Fruit fly (Drosophila melanogaster): ENCODE data around the gene CG33169.

CG33169 gene

dm6 chr3L:22863367-22864078 is at the start of gene CG33169:
Gene CG33169 (plus strand): TSS chr3L:22863864.
- no peak for TF ChIP-seq noc (tag; optimal IDR thresholded peaks at IDR 0.05)

DNA sequence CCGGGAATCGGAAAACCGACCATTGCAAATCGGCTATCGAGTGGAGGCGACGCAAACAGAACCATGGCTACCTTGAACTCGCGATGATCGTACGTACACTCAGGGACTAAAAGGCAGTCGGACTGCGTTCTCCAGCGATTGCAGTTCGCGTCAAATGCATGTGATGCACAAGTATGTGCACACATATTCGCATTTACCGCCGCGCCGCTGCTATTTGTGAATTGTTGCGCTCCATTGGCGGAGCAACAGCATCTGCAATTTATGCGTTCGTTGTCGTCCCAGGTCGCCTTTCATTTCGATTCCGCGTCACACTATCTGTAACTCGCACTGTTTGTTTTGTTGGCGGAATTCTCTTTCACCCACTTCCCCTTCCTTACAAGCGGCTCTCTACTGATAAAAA is 43.5 kb upstream of the CG33169 start:
- TF ChIP-seq noc (tag; optimal IDR thresholded peaks at IDR 0.05): no peak

- no peak for TF ChIP-seq noc (tag; optimal IDR thresholded peaks at IDR 0.05)
These were observed 42.3 kb upstream of the CG33169 start for dm6 chr3L:22821377-22821776.

- TF ChIP-seq noc (tag; optimal IDR thresholded peaks at IDR 0.05): peak; percentile 73
These were observed 41.0 kb upstream of the CG33169 start for dm6 chr3L:22822544-22823175.

DNA sequence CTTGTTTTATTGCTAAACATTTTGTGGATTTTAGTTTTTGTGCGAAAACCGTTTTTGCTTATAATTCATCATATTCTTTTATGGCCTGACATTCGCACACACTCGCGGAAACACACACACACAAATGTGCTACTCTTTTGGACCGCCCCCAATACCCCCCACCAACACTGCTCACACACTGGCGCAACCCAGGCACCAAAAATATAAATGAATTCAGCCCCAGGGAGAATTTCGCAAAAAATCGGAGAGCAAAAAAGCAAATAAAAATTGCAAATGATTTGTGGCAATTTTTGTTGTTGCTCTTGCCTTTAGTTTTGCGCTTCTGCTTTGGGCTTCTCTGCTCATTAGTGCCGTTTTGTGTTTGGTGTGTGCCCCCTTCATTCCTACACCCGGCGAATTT is 40.4 kb upstream of the CG33169 start:
- TF ChIP-seq noc (tag; optimal IDR thresholded peaks at IDR 0.05): no peak

DNA sequence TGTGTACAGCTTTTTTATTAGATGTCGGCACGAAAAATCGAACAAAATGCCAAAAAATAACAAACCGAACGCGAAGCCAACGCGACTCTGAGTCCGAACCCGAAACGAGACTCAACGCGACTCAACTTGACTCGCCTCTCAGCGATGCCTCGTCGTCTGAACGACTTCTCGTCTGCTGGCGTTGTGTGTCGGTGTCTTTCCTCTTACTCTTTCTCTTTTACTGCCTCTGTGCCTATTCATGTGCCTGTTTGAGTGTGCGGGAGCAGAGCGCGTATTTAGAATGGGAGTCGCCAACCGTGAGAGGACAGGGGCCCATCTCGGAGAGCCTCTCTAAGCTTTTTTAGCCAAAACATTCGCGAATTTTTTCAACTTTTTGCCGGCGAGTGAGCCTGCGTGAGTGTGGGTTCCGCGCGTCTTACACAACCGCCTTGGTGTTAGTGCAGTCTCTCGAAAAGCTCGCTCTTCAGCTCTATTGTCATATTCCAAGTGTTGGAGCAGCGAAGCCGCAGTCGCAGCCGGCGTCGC is 38.9 kb upstream of the CG33169 start:
- TF ChIP-seq noc (tag; optimal IDR thresholded peaks at IDR 0.05): peak; percentile 49

- TF ChIP-seq noc (tag; optimal IDR thresholded peaks at IDR 0.05): no peak
These were observed 37.4 kb upstream of the CG33169 start for dm6 chr3L:22826236-22826635.

DNA sequence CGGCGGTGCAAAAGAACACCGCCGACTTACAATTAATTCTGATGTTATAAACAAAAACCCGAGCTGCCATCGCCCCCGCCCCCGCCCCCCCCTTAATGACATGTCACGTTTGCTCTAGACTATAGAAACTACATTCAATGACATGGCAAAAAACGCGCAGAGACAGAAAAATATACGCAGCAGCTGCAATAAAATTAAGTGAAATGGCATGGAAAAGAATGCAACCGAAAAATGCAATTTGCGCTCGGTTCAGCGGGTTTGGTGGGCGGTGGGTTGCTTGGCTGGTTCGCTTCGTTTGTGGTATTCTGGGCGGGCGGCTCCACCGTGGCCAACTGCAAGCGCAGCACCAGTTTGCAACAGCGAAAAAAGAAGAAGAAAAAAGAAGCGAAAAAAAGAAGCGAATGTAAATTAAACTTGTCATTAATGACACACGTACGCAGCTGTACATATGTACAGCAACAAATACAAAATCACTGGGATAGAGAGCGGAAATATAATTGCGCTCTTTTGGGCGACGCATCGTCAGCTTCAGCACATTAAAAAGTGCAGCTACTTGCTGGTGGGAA is 33.4 kb upstream of the CG33169 start:
- no peak for TF ChIP-seq noc (tag; optimal IDR thresholded peaks at IDR 0.05)

DNA sequence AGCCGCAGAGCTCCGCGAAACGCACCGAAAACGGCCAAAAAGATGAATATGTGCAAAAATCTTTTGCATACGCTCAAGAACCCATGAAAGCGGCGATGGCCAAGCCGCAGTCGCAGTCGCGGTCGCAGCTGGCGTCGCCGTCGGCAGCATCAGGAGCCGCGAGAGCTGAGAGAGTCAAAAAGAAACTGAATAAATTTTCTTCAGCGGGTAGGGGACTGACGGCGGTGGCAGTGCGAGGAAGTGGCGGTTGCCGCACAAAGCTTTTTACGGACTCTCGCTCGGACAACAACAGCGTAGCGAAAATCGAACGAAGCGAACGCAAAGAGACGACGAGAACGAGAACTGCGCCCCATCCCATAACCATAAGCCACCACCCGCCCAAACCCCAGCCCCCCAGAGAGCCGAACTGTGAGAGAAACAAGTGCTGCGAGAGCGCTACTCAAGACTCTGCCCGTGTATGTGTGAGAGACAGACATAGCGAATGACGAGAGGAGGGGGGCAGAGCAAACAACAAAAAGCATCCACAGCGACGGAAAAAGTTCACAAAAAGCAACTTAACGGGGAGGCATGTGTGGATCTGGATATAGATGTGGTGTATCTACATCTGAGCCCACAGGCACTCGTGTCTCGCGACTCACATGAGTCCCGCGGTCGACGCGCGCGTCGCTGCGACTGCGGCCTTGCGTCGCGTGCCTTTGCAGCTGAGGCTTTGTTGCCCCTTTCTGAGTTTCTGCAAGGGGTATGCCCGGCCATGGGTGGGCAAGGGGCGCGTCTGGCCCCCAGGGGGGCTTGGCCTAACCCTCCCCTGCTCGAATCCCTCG is 28.3 kb upstream of the CG33169 start, which contains the start of gene jim:
jim (minus strand) TSS at position 51 of the 821 bp plus-strand sequence.
- peak; percentile 56 for TF ChIP-seq noc (tag; optimal IDR thresholded peaks at IDR 0.05)

DNA sequence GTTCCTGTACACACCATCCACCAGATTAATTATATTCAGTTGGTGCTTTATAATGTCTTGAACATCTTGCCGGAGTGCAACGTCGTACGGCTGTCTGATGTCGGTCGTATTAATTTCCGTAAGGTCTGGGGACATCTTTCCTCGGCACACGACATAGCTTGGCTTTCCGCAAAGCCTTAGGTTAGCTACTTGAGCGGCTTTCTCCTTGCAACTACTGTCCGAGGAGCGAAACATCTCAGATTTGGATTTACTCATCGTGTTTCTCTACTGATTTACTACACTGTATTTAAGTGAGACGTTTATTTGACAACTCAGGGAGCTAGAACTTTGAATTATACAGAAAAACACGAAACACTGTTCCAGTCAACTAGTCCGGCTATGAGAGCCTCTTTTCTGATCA is 26.9 kb upstream of the CG33169 start, which contains the start of the genes CG11226 and CG45428:
CG11226 (plus strand) TSS at position 301 of the 400 bp plus-strand sequence.
CG45428 (minus strand) TSS at position 303 of the 400 bp plus-strand sequence.
- no peak for TF ChIP-seq noc (tag; optimal IDR thresholded peaks at IDR 0.05)

- peak; percentile 74 for TF ChIP-seq noc (tag; optimal IDR thresholded peaks at IDR 0.05)
These were observed 25.7 kb upstream of the CG33169 start for dm6 chr3L:22837651-22838614.

DNA sequence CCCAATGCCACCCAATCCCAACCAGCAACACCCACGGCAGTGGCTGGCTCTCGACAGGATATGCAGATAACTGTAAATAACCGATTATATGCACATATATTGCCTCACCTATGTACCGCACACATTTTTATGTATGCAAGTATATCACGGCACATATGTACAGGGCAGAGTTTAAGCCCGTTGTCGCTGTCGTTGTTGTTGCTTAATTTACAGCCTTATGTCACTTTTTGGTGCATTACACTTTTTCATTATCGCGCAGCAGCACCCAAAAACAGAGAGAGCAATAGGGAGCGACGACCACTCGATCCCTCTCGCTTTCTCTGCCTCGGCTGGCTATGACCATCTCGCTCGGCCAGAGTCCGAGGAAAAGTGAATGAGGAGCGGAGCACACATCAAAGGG is 24.4 kb upstream of the CG33169 start:
- TF ChIP-seq noc (tag; optimal IDR thresholded peaks at IDR 0.05): no peak

dm6 chr3L:22839726-22840228 is 23.9 kb upstream of the CG33169 start:
- TF ChIP-seq noc (tag; optimal IDR thresholded peaks at IDR 0.05): no peak

- no peak for TF ChIP-seq noc (tag; optimal IDR thresholded peaks at IDR 0.05)
These were observed 20.6 kb upstream of the CG33169 start for dm6 chr3L:22843094-22843493.
